Worm (Caenorhabditis elegans): ENCODE results near the gene D1069.3.

- TF ChIP-seq unc-62 (GFP tag; optimal IDR thresholded peaks at IDR 0.05) (no peak), snpc-4 (tag; optimal IDR thresholded peaks at IDR 0.05) (no peak), mep-1 (tag; optimal IDR thresholded peaks at IDR 0.05) (no peak), elt-3 (tag; optimal IDR thresholded peaks at IDR 0.05) (no peak), sptf-1 (tag; optimal IDR thresholded peaks at IDR 0.05) (no peak)
Observed at ce11 chrII:370394-370793, 22.7 kb upstream of the D1069.3 start.

All from whole organism, mixed stage, embryonic.